Fruit fly (Drosophila melanogaster) whole organism, embryonic: ENCODE measurements around the gene sosie.
A peak's percentile ranks its signal among the peaks of the same experiment; 100 is the strongest.

Source experiments
- Awh ChIP-seq: fragments of 200-800 bp; sonication (Bioruptor generic); IDR thresholded peaks from 2 replicates; pipeline ENCODE4, ENCODE4 v1.3.6; 2022; ENCODE audit warnings: missing biosample characterization, missing genetic modification characterization
- CG11695 ChIP-seq: fragments of 200-800 bp; sonication (Bioruptor generic); IDR thresholded peaks from 3 replicates; pipeline ENCODE4 v1.3.6; 2022; ENCODE audit warnings: missing biosample characterization, missing genetic modification characterization
- CG12219 ChIP-seq: fragments of 200-800 bp; sonication (Bioruptor generic); optimal IDR thresholded peaks from 3 replicates; lab custom pipeline; 2018; ENCODE audit warnings: missing biosample characterization, mild to moderate bottlenecking, missing genetic modification characterization
- CG14441 ChIP-seq: fragments of 200-800 bp; sonication (Bioruptor generic); IDR thresholded peaks from 2 replicates; pipeline ENCODE4 v1.3.6; 2022; ENCODE audit warnings: missing biosample characterization, missing genetic modification characterization
- CG17568 ChIP-seq: fragments of 200-800 bp; sonication (Bioruptor generic); optimal IDR thresholded peaks from 2 replicates; lab custom pipeline; 2018; ENCODE audit warnings: missing biosample characterization, mild to moderate bottlenecking, missing genetic modification characterization, moderate library complexity
- CG1832 ChIP-seq: fragments of 200-800 bp; sonication (Bioruptor generic); optimal IDR thresholded peaks from 2 replicates; lab custom pipeline; 2017; ENCODE audit warnings: missing biosample characterization, mild to moderate bottlenecking, missing genetic modification characterization, inconsistent platforms
- CG30431 ChIP-seq: fragments of 200-800 bp; sonication (Bioruptor generic); optimal IDR thresholded peaks from 2 replicates; lab custom pipeline; 2017; ENCODE audit warnings: missing biosample characterization, missing genetic modification characterization
- CG31388 ChIP-seq: fragments of 200-800 bp; sonication (Bioruptor generic); optimal IDR thresholded peaks from 2 replicates; lab custom pipeline; 2016; ENCODE audit warnings: missing biosample characterization, missing genetic modification characterization
- CG31441 ChIP-seq: fragments of 200-800 bp; sonication (Bioruptor generic); IDR thresholded peaks from 2 replicates; pipeline ENCODE4 v1.3.6; 2022; ENCODE audit warnings: missing biosample characterization, missing genetic modification characterization
- CG33557 ChIP-seq: fragments of 200-800 bp; sonication (Bioruptor generic); optimal IDR thresholded peaks from 2 replicates; lab custom pipeline; 2019; ENCODE audit warnings: missing biosample characterization, mild to moderate bottlenecking, missing genetic modification characterization, moderate library complexity
- CG3847 ChIP-seq: fragments of 200-800 bp; sonication (Bioruptor generic); IDR thresholded peaks from 2 replicates; pipeline ENCODE4 v1.3.6; 2022; ENCODE audit warnings: missing biosample characterization, missing genetic modification characterization
- CG43689 ChIP-seq: fragments of 200-800 bp; sonication (Bioruptor generic); IDR thresholded peaks from 2 replicates; pipeline ENCODE4 v1.3.6; 2022; ENCODE audit warnings: missing biosample characterization, missing genetic modification characterization
- CG5953 ChIP-seq: fragments of 200-800 bp; sonication (Bioruptor generic); IDR thresholded peaks from 2 replicates; pipeline ENCODE4 v1.3.6; 2022; ENCODE audit warnings: missing biosample characterization, missing genetic modification characterization
- CG7271 ChIP-seq: fragments of 200-800 bp; sonication (Bioruptor generic); optimal IDR thresholded peaks from 2 replicates; lab custom pipeline; 2018; ENCODE audit warnings: missing biosample characterization, mild to moderate bottlenecking, missing genetic modification characterization, moderate library complexity
- CG7556 ChIP-seq: fragments of 200-800 bp; sonication (Bioruptor generic); optimal IDR thresholded peaks from 2 replicates; lab custom pipeline; 2017; ENCODE audit warnings: missing biosample characterization, mild to moderate bottlenecking, missing genetic modification characterization
- CG8089 ChIP-seq: fragments of 200-800 bp; sonication (Bioruptor generic); optimal IDR thresholded peaks from 3 replicates; lab custom pipeline; 2016; ENCODE audit warnings: missing biosample characterization, missing genetic modification characterization
- CG8281 ChIP-seq: fragments of 200-800 bp; sonication (Bioruptor generic); optimal IDR thresholded peaks from 2 replicates; lab custom pipeline; 2018; ENCODE audit warnings: missing biosample characterization, mild to moderate bottlenecking, missing genetic modification characterization, moderate library complexity
- CkIIα-i1 ChIP-seq: fragments of 200-800 bp; sonication (Bioruptor generic); IDR thresholded peaks from 2 replicates; pipeline ENCODE4 v1.3.6; 2022; ENCODE audit warnings: missing biosample characterization, missing genetic modification characterization
- HLHmδ ChIP-seq: fragments of 200-800 bp; sonication (Bioruptor generic); optimal IDR thresholded peaks from 2 replicates; lab custom pipeline; 2018; ENCODE audit warnings: missing biosample characterization, mild to moderate bottlenecking, missing genetic modification characterization, moderate library complexity
- Hey ChIP-seq: fragments of 200-800 bp; sonication (Bioruptor generic); optimal IDR thresholded peaks from 3 replicates; lab custom pipeline; 2018; ENCODE audit warnings: missing biosample characterization, mild to moderate bottlenecking, missing genetic modification characterization
- Hr3 ChIP-seq: fragments of 200-800 bp; sonication (Bioruptor generic); optimal IDR thresholded peaks from 3 replicates; lab custom pipeline; 2016; ENCODE audit warnings: missing biosample characterization, missing genetic modification characterization
- MESR4 ChIP-seq: fragments of 200-800 bp; sonication (Bioruptor generic); optimal IDR thresholded peaks from 2 replicates; lab custom pipeline; 2018; ENCODE audit warnings: missing biosample characterization, mild to moderate bottlenecking, missing genetic modification characterization, moderate library complexity
- Mad ChIP-seq: fragments of 200-800 bp; sonication (Bioruptor generic); optimal IDR thresholded peaks from 2 replicates; lab custom pipeline; 2016; ENCODE audit warnings: missing biosample characterization, missing genetic modification characterization
- Mrtf ChIP-seq: fragments of 200-800 bp; sonication (Bioruptor generic); IDR thresholded peaks from 3 replicates; pipeline ENCODE4 v1.3.6; 2022; ENCODE audit warnings: missing biosample characterization, missing genetic modification characterization
- Nf-YB ChIP-seq: fragments of 200-800 bp; sonication (Bioruptor generic); optimal IDR thresholded peaks from 3 replicates; lab custom pipeline; 2019; ENCODE audit warnings: missing biosample characterization, mild to moderate bottlenecking, missing genetic modification characterization, moderate library complexity
- Opbp ChIP-seq: fragments of 200-800 bp; sonication (Bioruptor generic); IDR thresholded peaks from 3 replicates; pipeline ENCODE4 v1.3.6; 2022; ENCODE audit warnings: missing biosample characterization, missing genetic modification characterization; ENCODE audit not compliant: partially characterized antibody
- Optix ChIP-seq: fragments of 200-800 bp; sonication (Bioruptor generic); IDR thresholded peaks from 3 replicates; pipeline ENCODE4 v1.3.6; 2022; ENCODE audit warnings: missing biosample characterization, missing genetic modification characterization
- Pdp1 ChIP-seq, 2 experiments: fragments of 200-800 bp; sonication (Bioruptor generic); optimal IDR thresholded peaks; 3 replicates each; lab custom pipeline; 2016; ENCODE audit warnings: missing biosample characterization in 2 of 2, missing genetic modification characterization in 2 of 2, mild to moderate bottlenecking in 1 of 2, moderate library complexity in 1 of 2
- Ssrp ChIP-seq: fragments of 200-800 bp; sonication (Bioruptor generic); optimal IDR thresholded peaks from 2 replicates; lab custom pipeline; 2018; ENCODE audit warnings: missing biosample characterization, mild to moderate bottlenecking, missing genetic modification characterization, moderate library complexity
- amos ChIP-seq: fragments of 200-800 bp; sonication (Bioruptor generic); IDR thresholded peaks from 2 replicates; pipeline ENCODE4 v1.3.6; 2022; ENCODE audit warnings: missing biosample characterization, missing genetic modification characterization; ENCODE audit not compliant: partially characterized antibody
- btn ChIP-seq: fragments of 200-800 bp; sonication (Bioruptor generic); optimal IDR thresholded peaks from 2 replicates; lab custom pipeline; 2016; ENCODE audit warnings: missing biosample characterization, missing genetic modification characterization
- chm ChIP-seq: fragments of 200-800 bp; sonication (Bioruptor generic); IDR thresholded peaks from 2 replicates; pipeline ENCODE4 v1.3.6; 2022; ENCODE audit warnings: missing biosample characterization, missing genetic modification characterization
- danr ChIP-seq: fragments of 200-800 bp; sonication (Bioruptor generic); IDR thresholded peaks from 2 replicates; pipeline ENCODE4 v1.3.6; 2022; ENCODE audit warnings: missing biosample characterization, missing genetic modification characterization
- gcm2 ChIP-seq: fragments of 200-800 bp; sonication (Bioruptor generic); optimal IDR thresholded peaks from 2 replicates; lab custom pipeline; 2016; ENCODE audit warnings: missing biosample characterization, missing genetic modification characterization
- grn ChIP-seq: fragments of 200-800 bp; sonication (Bioruptor generic); optimal IDR thresholded peaks from 3 replicates; lab custom pipeline; 2017; ENCODE audit warnings: missing biosample characterization, missing genetic modification characterization
- lola ChIP-seq, 3 experiments: fragments of >200 bp in 2 of 3; fragments of 200-800 bp in 1 of 3; sonication (Bioruptor generic) in 1 of 3; optimal IDR thresholded peaks; 2 replicates each; lab custom pipeline; 2017 to 2019; ENCODE audit warnings: missing biosample characterization in 3 of 3, missing genetic modification characterization in 3 of 3, mild to moderate bottlenecking in 1 of 3, moderate library complexity in 1 of 3
- lov ChIP-seq, 2 experiments: fragments of 200-800 bp in 1 of 2; fragments of >200 bp in 1 of 2; sonication (Bioruptor generic) in 1 of 2; IDR thresholded peaks in 1 of 2; optimal IDR thresholded peaks in 1 of 2; 2 replicates in 1 of 2; 3 replicates in 1 of 2; pipeline versions ENCODE4 v1.3.6 to Lab custom; 2017 to 2022; ENCODE audit warnings: missing biosample characterization in 1 of 2, missing genetic modification characterization in 1 of 2
- odd ChIP-seq: fragments of 200-800 bp; sonication (Bioruptor generic); optimal IDR thresholded peaks from 2 replicates; lab custom pipeline; 2017; ENCODE audit warnings: missing biosample characterization, mild to moderate bottlenecking, missing genetic modification characterization
- pan ChIP-seq, 4 experiments: fragments of >200 bp in 3 of 4; fragments of 200-800 bp in 1 of 4; sonication (Bioruptor generic) in 1 of 4; optimal IDR thresholded peaks in 3 of 4; IDR thresholded peaks in 1 of 4; 2 replicates each; pipeline versions ENCODE4 v1.3.6 to Lab custom; 2017 to 2022; ENCODE audit warnings: missing biosample characterization in 2 of 4, missing genetic modification characterization in 2 of 4, mixed read lengths in 1 of 4
- rib ChIP-seq: fragments of 200-800 bp; sonication (Bioruptor generic); IDR thresholded peaks from 2 replicates; pipeline ENCODE4 v1.3.6; 2022; ENCODE audit warnings: missing biosample characterization, missing genetic modification characterization
- sens ChIP-seq: fragments of 200-800 bp; sonication (Bioruptor generic); peaks from one replicate; lab custom pipeline; 2016; ENCODE audit warnings: missing biosample characterization, missing genetic modification characterization
- sima ChIP-seq: fragments of 200-800 bp; sonication (Bioruptor generic); optimal IDR thresholded peaks from 2 replicates; lab custom pipeline; 2016; ENCODE audit warnings: missing biosample characterization, missing genetic modification characterization
- tap ChIP-seq: fragments of 200-800 bp; optimal IDR thresholded peaks from 3 replicates; lab custom pipeline; 2019; ENCODE audit warnings: missing biosample characterization, mild to moderate bottlenecking, missing genetic modification characterization, moderate library complexity
- tll ChIP-seq, 2 experiments: fragments of 200-800 bp in 1 of 2; fragments of >200 bp in 1 of 2; sonication (Bioruptor generic) in 1 of 2; optimal IDR thresholded peaks; 2 replicates each; lab custom pipeline; 2017 to 2019; ENCODE audit warnings: missing biosample characterization in 2 of 2, missing genetic modification characterization in 2 of 2, mild to moderate bottlenecking in 1 of 2, moderate library complexity in 1 of 2
- unc-4 ChIP-seq: fragments of 200-800 bp; sonication (Bioruptor generic); IDR thresholded peaks from 2 replicates; pipeline ENCODE4 v1.3.6; 2022; ENCODE audit warnings: missing biosample characterization, missing genetic modification characterization; ENCODE audit not compliant: partially characterized antibody
- z ChIP-seq: fragments of 200-800 bp; sonication (Bioruptor generic); IDR thresholded peaks from 3 replicates; pipeline ENCODE4 v1.3.6; 2022; ENCODE audit warnings: missing biosample characterization, missing genetic modification characterization

Gene sosie

dm6 chr3R:24816993-24817854 is 16.5 kb upstream of the sosie start, which contains the start of the genes CG5808 and Saf-B (continued):
- TF ChIP-seq Nf-YB (GFP tag; lab: Kevin White, UChicago) (no peak), btn (GFP tag; lab: Kevin White, UChicago) (no peak), chm (GFP tag; lab: Robert Waterston, UW) (no peak), Hey (no peak), CG33557 (no peak), CG43689 (GFP tag; lab: Robert Waterston, UW) (no peak), CG17568 (no peak), CkIIα-i1 (GFP tag; lab: Robert Waterston, UW) (peak; percentile 72), grn (no peak), CG31388 (peak; percentile 29), CG8281 (no peak), danr (no peak), gcm2 (GFP tag; lab: Kevin White, UChicago) (no peak), CG14441 (GFP tag; lab: Robert Waterston, UW) (peak; percentile 43; the same call in 1 of the 2 replicates), CG31441 (no peak), Mad (GFP tag; lab: Kevin White, UChicago) (no peak), unc-4 (GFP tag; lab: Robert Waterston, UW) (peak; percentile 77), CG11695 (GFP tag; lab: Robert Waterston, UW) (0 out of 3 replicates have a peak, but pooled peaks have one; percentile 28), Opbp (GFP tag; lab: Robert Waterston, UW) (peak; percentile 80), CG12219 (GFP tag; lab: Kevin White, UChicago) (no peak), CG8089 (GFP tag; lab: Kevin White, UChicago) (no peak), lov (optimal IDR thresholded peaks at IDR 0.05; lab: Kevin White, UChicago) (no peak), lov (GFP tag; IDR thresholded peaks at IDR 0.05; lab: Robert Waterston, UW) (no peak), CG7556 (no peak), pan (optimal IDR thresholded peaks at IDR 0.05; lab: Kevin White, UChicago) (no peak), pan (GFP tag; optimal IDR thresholded peaks at IDR 0.05 in 1 of 2, IDR thresholded peaks at IDR 0.05 in 1 of 2) (peak in 1 of 2 experiments; percentile 63), amos (peak; percentile 76), CG3847 (GFP tag; lab: Robert Waterston, UW) (peak; percentile 41; the same call in 1 of the 2 replicates), Mrtf (GFP tag; lab: Robert Waterston, UW) (no peak), HLHmδ (GFP tag; lab: Kevin White, UChicago) (no peak), Optix (no peak), odd (GFP tag; lab: Kevin White, UChicago) (no peak), lola (GFP tag; optimal IDR thresholded peaks at IDR 0.05; lab: Kevin White, UChicago) (peak in 1 of 3 experiments; percentile 60), CG5953 (GFP tag; lab: Robert Waterston, UW) (no peak), sima (GFP tag; lab: Kevin White, UChicago) (no peak), CG30431 (GFP tag; lab: Kevin White, UChicago) (no peak), Pdp1 (GFP tag; optimal IDR thresholded peaks at IDR 0.05; lab: Kevin White, UChicago) (no peak), Hr3 (GFP tag; lab: Kevin White, UChicago) (no peak), rib (GFP tag; lab: Robert Waterston, UW) (no peak), MESR4 (peak; percentile 98), Ssrp (tag; lab: Kevin White, UChicago) (peak; percentile 41), CG1832 (GFP tag; lab: Kevin White, UChicago) (no peak), sens (GFP tag; lab: Kevin White, UChicago) (peak; percentile 36), z (GFP tag; lab: Robert Waterston, UW) (no peak), tll (GFP tag; optimal IDR thresholded peaks at IDR 0.05; lab: Kevin White, UChicago) (no peak), CG7271 (peak; percentile 7), tap (tag; lab: Kevin White, UChicago) (no peak), Awh (GFP tag; lab: Robert Waterston, UW) (no peak)
